Fruit fly (Drosophila melanogaster) whole organism, embryonic: ENCODE measurements around the gene CG15283.

Source experiments
- Blimp-1 ChIP-seq: fragments of 200-800 bp; sonication (Bioruptor generic); optimal IDR thresholded peaks from 3 replicates; lab custom pipeline; 2018; ENCODE audit warnings: missing biosample characterization, missing genetic modification characterization, mild to moderate bottlenecking, moderate library complexity, missing genetic modification reagents
- CG10321 ChIP-seq: fragments of 200-800 bp; sonication (Bioruptor generic); IDR thresholded peaks from 2 replicates; pipeline ENCODE4 v1.3.6; 2022; ENCODE audit warnings: missing biosample characterization, missing genetic modification characterization
- CG11085 ChIP-seq: fragments of 200-800 bp; sonication (Bioruptor generic); IDR thresholded peaks from 2 replicates; pipeline ENCODE4 v1.3.6; 2022; ENCODE audit warnings: missing biosample characterization, missing genetic modification characterization
- CG16779 ChIP-seq: fragments of 200-800 bp; sonication (Bioruptor generic); IDR thresholded peaks from 2 replicates; pipeline ENCODE4 v1.3.6; 2022; ENCODE audit warnings: missing biosample characterization, missing genetic modification characterization
- CG17361 ChIP-seq: fragments of 200-800 bp; sonication (Bioruptor generic); IDR thresholded peaks from 3 replicates; pipeline ENCODE4 v1.3.6; 2022; ENCODE audit warnings: missing biosample characterization, missing genetic modification characterization
- CG17802 ChIP-seq: fragments of 200-800 bp; sonication (Bioruptor generic); optimal IDR thresholded peaks from 2 replicates; lab custom pipeline; 2018; ENCODE audit warnings: missing biosample characterization, mild to moderate bottlenecking, missing genetic modification characterization, moderate library complexity
- CG1832 ChIP-seq: fragments of 200-800 bp; sonication (Bioruptor generic); optimal IDR thresholded peaks from 2 replicates; lab custom pipeline; 2017; ENCODE audit warnings: missing biosample characterization, mild to moderate bottlenecking, missing genetic modification characterization, inconsistent platforms
- CG2889 ChIP-seq: fragments of 200-800 bp; sonication (Bioruptor generic); IDR thresholded peaks from 3 replicates; pipeline ENCODE4 v1.3.6; 2022; ENCODE audit warnings: missing biosample characterization, missing genetic modification characterization
- CG3838 ChIP-seq: fragments of 200-800 bp; sonication (Bioruptor generic); optimal IDR thresholded peaks from 3 replicates; lab custom pipeline; 2016; ENCODE audit warnings: missing biosample characterization, missing genetic modification characterization
- CG4707 ChIP-seq: fragments of 200-800 bp; sonication (Bioruptor generic); optimal IDR thresholded peaks from 2 replicates; lab custom pipeline; 2018; ENCODE audit warnings: missing biosample characterization, mild to moderate bottlenecking, missing genetic modification characterization, moderate library complexity
- CG7928 ChIP-seq: fragments of 200-800 bp; sonication (Bioruptor generic); optimal IDR thresholded peaks from 2 replicates; lab custom pipeline; 2017; ENCODE audit warnings: missing biosample characterization, mild to moderate bottlenecking, missing genetic modification characterization
- CG8089 ChIP-seq: fragments of 200-800 bp; sonication (Bioruptor generic); optimal IDR thresholded peaks from 3 replicates; lab custom pipeline; 2016; ENCODE audit warnings: missing biosample characterization, missing genetic modification characterization
- CG8290 ChIP-seq, 3 experiments: fragments of 200-800 bp; sonication (Bioruptor generic); optimal IDR thresholded peaks; 2 replicates each; lab custom pipeline; 2016 to 2019; ENCODE audit warnings: missing biosample characterization in 3 of 3, missing genetic modification characterization in 3 of 3, mild to moderate bottlenecking in 2 of 3, moderate library complexity in 1 of 3
- CG9609 ChIP-seq: fragments of 200-800 bp; sonication (Bioruptor generic); optimal IDR thresholded peaks from 3 replicates; lab custom pipeline; 2016; ENCODE audit warnings: missing biosample characterization, missing genetic modification characterization
- D19B ChIP-seq: fragments of 200-800 bp; sonication (Bioruptor generic); optimal IDR thresholded peaks from 2 replicates; lab custom pipeline; 2017; ENCODE audit warnings: missing biosample characterization, mild to moderate bottlenecking, missing genetic modification characterization
- Dip2 ChIP-seq: fragments of 200-800 bp; sonication (Bioruptor generic); IDR thresholded peaks from 2 replicates; pipeline ENCODE4 v1.3.6; 2022; ENCODE audit warnings: missing biosample characterization, missing genetic modification characterization
- Gug ChIP-seq: fragments of 200-800 bp; sonication (Bioruptor generic); IDR thresholded peaks from 4 replicates; pipeline ENCODE4 v1.3.6; 2022; ENCODE audit warnings: missing biosample characterization, missing genetic modification characterization
- HLH3B ChIP-seq: fragments of 200-800 bp; sonication (Bioruptor generic); IDR thresholded peaks from 2 replicates; pipeline ENCODE4 v1.3.6; 2022; ENCODE audit warnings: missing biosample characterization, missing genetic modification characterization
- Hand ChIP-seq: fragments of 200-800 bp; sonication (Bioruptor generic); optimal IDR thresholded peaks from 2 replicates; lab custom pipeline; 2017; ENCODE audit warnings: mild to moderate bottlenecking, missing biosample characterization, missing genetic modification reagents, missing genetic modification characterization
- Hr78 ChIP-seq, 2 experiments: fragments of 200-800 bp in 1 of 2; fragments of >200 bp in 1 of 2; sonication (Bioruptor generic) in 1 of 2; optimal IDR thresholded peaks; 2 replicates each; lab custom pipeline; 2017 to 2019; ENCODE audit warnings: missing biosample characterization in 2 of 2, missing genetic modification characterization in 2 of 2, mild to moderate bottlenecking in 1 of 2, moderate library complexity in 1 of 2
- Lim3 ChIP-seq: fragments of 200-800 bp; sonication (Bioruptor generic); IDR thresholded peaks from 2 replicates; pipeline ENCODE4 v1.3.6; 2022; ENCODE audit warnings: missing biosample characterization, missing genetic modification characterization
- Med ChIP-seq: fragments of 200-800 bp; sonication (Bioruptor generic); peaks from one replicate; lab custom pipeline; 2016; ENCODE audit warnings: missing biosample characterization, missing genetic modification characterization, mild to moderate bottlenecking, inconsistent platforms, moderate library complexity
- Mes4 ChIP-seq: fragments of 200-800 bp; sonication (Bioruptor generic); optimal IDR thresholded peaks from 2 replicates; lab custom pipeline; 2016; ENCODE audit warnings: missing biosample characterization, missing genetic modification characterization
- Nf-YB ChIP-seq: fragments of 200-800 bp; sonication (Bioruptor generic); optimal IDR thresholded peaks from 3 replicates; lab custom pipeline; 2019; ENCODE audit warnings: missing biosample characterization, mild to moderate bottlenecking, missing genetic modification characterization, moderate library complexity
- Pdp1 ChIP-seq, 2 experiments: fragments of 200-800 bp; sonication (Bioruptor generic); optimal IDR thresholded peaks; 3 replicates each; lab custom pipeline; 2016; ENCODE audit warnings: missing biosample characterization in 2 of 2, missing genetic modification characterization in 2 of 2, mild to moderate bottlenecking in 1 of 2, moderate library complexity in 1 of 2
- Trl ChIP-seq, 3 experiments: fragments of >200 bp in 2 of 3; fragments of 200-800 bp in 1 of 3; sonication (Bioruptor generic) in 1 of 3; optimal IDR thresholded peaks; 2 replicates in 1 of 3; 3 replicates in 2 of 3; lab custom pipeline; 2016 to 2017; ENCODE audit warnings: missing biosample characterization in 1 of 3, missing genetic modification characterization in 1 of 3
- Xrp1 ChIP-seq: fragments of 200-800 bp; sonication (Bioruptor generic); IDR thresholded peaks from 2 replicates; pipeline ENCODE4 v1.3.6; 2022; ENCODE audit warnings: missing biosample characterization, missing genetic modification characterization
- ap ChIP-seq: fragments of 200-800 bp; sonication (Bioruptor generic); IDR thresholded peaks from 2 replicates; pipeline ENCODE4 v1.3.6; 2022; ENCODE audit warnings: missing biosample characterization, missing genetic modification characterization
- ase ChIP-seq: fragments of 200-800 bp; sonication (Bioruptor generic); IDR thresholded peaks from 3 replicates; pipeline ENCODE4 v1.3.6; 2022; ENCODE audit warnings: missing biosample characterization, missing genetic modification characterization
- btn ChIP-seq: fragments of 200-800 bp; sonication (Bioruptor generic); optimal IDR thresholded peaks from 2 replicates; lab custom pipeline; 2016; ENCODE audit warnings: missing biosample characterization, missing genetic modification characterization
- corto ChIP-seq: fragments of 200-800 bp; sonication (Bioruptor generic); optimal IDR thresholded peaks from 2 replicates; lab custom pipeline; 2016; ENCODE audit warnings: missing biosample characterization, mild to moderate bottlenecking, missing genetic modification characterization, moderate library complexity
- da ChIP-seq: fragments of 200-800 bp; sonication (Bioruptor generic); optimal IDR thresholded peaks from 2 replicates; lab custom pipeline; 2016; ENCODE audit warnings: missing biosample characterization, missing genetic modification characterization
- dysf ChIP-seq: fragments of 200-800 bp; sonication (Bioruptor generic); IDR thresholded peaks from 3 replicates; pipeline ENCODE4 v1.3.6; 2022; ENCODE audit warnings: missing biosample characterization, missing genetic modification characterization
- exex ChIP-seq: fragments of 200-800 bp; sonication (Bioruptor generic); optimal IDR thresholded peaks from 4 replicates; lab custom pipeline; 2018; ENCODE audit warnings: missing biosample characterization, mild to moderate bottlenecking, missing genetic modification characterization, moderate library complexity
- gfzf ChIP-seq: fragments of 200-800 bp; sonication (Bioruptor generic); optimal IDR thresholded peaks from 2 replicates; lab custom pipeline; 2016; ENCODE audit warnings: missing biosample characterization, mild to moderate bottlenecking, missing genetic modification characterization, moderate library complexity
- grn ChIP-seq: fragments of 200-800 bp; sonication (Bioruptor generic); optimal IDR thresholded peaks from 3 replicates; lab custom pipeline; 2017; ENCODE audit warnings: missing biosample characterization, missing genetic modification characterization
- hth ChIP-seq: fragments of >200 bp; optimal IDR thresholded peaks from 2 replicates; lab custom pipeline; 2017; ENCODE audit warnings: inconsistent platforms
- kni ChIP-seq: fragments of 200-800 bp; sonication (Bioruptor generic); optimal IDR thresholded peaks from 3 replicates; lab custom pipeline; 2017; ENCODE audit warnings: mild to moderate bottlenecking, missing biosample characterization, missing genetic modification reagents, missing genetic modification characterization
- lmd ChIP-seq: fragments of 200-800 bp; sonication (Bioruptor generic); IDR thresholded peaks from 2 replicates; pipeline ENCODE4 v1.3.6; 2022; ENCODE audit warnings: missing biosample characterization, missing genetic modification characterization
- mirr ChIP-seq: fragments of 200-800 bp; sonication (Bioruptor generic); optimal IDR thresholded peaks from 3 replicates; lab custom pipeline; 2018; ENCODE audit warnings: missing biosample characterization, mild to moderate bottlenecking, missing genetic modification characterization
- oc ChIP-seq: fragments of 200-800 bp; sonication (Bioruptor generic); optimal IDR thresholded peaks from 2 replicates; lab custom pipeline; 2018; ENCODE audit warnings: missing biosample characterization, mild to moderate bottlenecking, missing genetic modification characterization, moderate library complexity
- pan ChIP-seq, 4 experiments: fragments of >200 bp in 3 of 4; fragments of 200-800 bp in 1 of 4; sonication (Bioruptor generic) in 1 of 4; optimal IDR thresholded peaks in 3 of 4; IDR thresholded peaks in 1 of 4; 2 replicates each; pipeline versions ENCODE4 v1.3.6 to Lab custom; 2017 to 2022; ENCODE audit warnings: missing biosample characterization in 2 of 4, missing genetic modification characterization in 2 of 4, mixed read lengths in 1 of 4
- phol ChIP-seq: fragments of 200-800 bp; sonication (Bioruptor generic); optimal IDR thresholded peaks from 3 replicates; lab custom pipeline; 2018; ENCODE audit warnings: missing biosample characterization, mild to moderate bottlenecking, missing genetic modification characterization, moderate library complexity
- row ChIP-seq: fragments of 200-800 bp; sonication (Bioruptor generic); IDR thresholded peaks from 3 replicates; pipeline ENCODE4 v1.3.6; 2022; ENCODE audit warnings: missing biosample characterization, missing genetic modification characterization
- sens ChIP-seq: fragments of 200-800 bp; sonication (Bioruptor generic); peaks from one replicate; lab custom pipeline; 2016; ENCODE audit warnings: missing biosample characterization, missing genetic modification characterization
- tio ChIP-seq: fragments of 200-800 bp; sonication (Bioruptor generic); optimal IDR thresholded peaks from 2 replicates; lab custom pipeline; 2017; ENCODE audit warnings: missing biosample characterization, missing genetic modification characterization, inconsistent platforms

CG15283 gene

DNA sequence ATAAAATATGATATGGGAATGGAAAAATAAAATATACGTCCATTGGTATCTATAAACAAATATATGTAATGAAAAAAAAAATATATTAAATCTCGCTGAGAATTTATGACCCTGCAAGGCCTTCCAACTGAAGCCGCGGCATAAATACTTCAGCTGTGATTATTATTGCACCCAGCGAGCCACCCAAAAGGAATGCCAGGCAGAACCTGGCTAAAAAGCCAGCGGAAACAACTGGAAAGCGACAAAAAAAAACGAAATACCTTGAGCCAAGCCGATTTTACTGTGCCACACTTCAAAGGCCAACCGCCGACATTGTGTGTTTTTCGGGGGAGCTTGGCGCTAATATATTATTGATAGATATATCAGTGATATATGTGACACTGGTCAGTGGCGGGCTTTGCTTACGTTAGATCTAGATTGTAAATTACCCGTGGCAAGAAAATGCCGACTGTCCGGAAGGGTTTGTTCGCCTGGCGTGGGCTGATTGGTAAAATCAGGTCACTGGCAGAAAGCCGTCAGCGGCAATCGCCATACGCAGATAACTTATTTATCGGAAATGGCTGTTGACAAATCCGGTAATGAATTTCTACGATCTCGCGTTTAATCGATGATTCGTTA is 47.8 kb upstream of the CG15283 start (continued):
- TF ChIP-seq pan (optimal IDR thresholded peaks at IDR 0.05; lab: Kevin White, UChicago) (no peak), pan (GFP tag; optimal IDR thresholded peaks at IDR 0.05 in 1 of 2, IDR thresholded peaks at IDR 0.05 in 1 of 2) (peak in 1 of 2 experiments; percentile 45), Hand (GFP tag; lab: Kevin White, UChicago) (no peak), D19B (GFP tag; lab: Kevin White, UChicago) (no peak), CG17802 (tag; lab: Kevin White, UChicago) (no peak), mirr (peak; percentile 85), grn (GFP tag; lab: Kevin White, UChicago) (peak; percentile 84), tio (GFP tag; lab: Kevin White, UChicago) (no peak), Dip2 (GFP tag; lab: Robert Waterston, UW) (no peak), exex (peak; percentile 76)

DNA sequence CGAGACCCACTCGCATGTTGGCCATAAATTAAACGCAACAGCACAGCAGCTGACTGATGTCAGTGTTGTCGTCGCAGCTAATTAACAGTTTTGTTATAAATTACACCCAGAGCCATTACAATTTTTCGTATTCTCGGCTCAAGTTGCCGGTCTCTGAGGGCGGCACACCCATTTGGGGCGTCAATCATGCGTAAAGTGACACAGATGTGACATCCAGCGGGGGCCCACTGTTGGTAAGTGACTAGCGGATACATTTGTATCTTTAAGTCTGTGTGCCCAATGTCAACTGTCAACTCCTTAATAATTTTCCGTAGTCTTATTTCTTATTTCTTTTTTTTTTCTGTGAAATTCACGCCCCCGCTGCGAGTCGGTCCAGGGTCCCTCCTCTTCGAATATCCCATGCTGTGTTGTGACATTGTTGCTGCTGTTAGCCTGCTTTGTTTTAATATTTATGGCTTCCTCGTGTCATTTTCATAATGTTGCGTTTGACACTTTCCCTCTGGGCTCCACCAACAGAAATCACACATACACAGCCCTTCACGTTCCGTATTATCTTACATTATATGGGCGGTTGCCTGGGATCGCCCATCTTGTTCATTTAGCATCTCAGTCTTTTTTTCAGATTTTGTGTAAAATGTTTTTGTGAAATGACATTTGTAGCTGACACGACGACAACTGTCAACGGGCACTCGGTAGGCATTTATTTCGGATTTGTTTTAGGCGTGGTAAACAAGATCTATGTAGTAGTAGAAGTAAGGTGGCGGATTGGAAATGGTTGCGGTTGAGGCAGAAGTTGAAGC is 46.9 kb upstream of the CG15283 start:
- TF ChIP-seq btn (GFP tag; lab: Kevin White, UChicago): no peak
- TF ChIP-seq oc: peak; percentile 43
- no peak for TF ChIP-seq Xrp1 (GFP tag; lab: Robert Waterston, UW)
- TF ChIP-seq CG8290 (GFP tag; optimal IDR thresholded peaks at IDR 0.05; lab: Kevin White, UChicago): no peak
- peak in 1 of 2 experiments; percentile 30 for TF ChIP-seq CG8290 (tag; optimal IDR thresholded peaks at IDR 0.05; lab: Kevin White, UChicago)
- no peak for TF ChIP-seq CG1832 (GFP tag; lab: Kevin White, UChicago)
- TF ChIP-seq CG4707 (GFP tag; lab: Kevin White, UChicago): no peak
- peak in 1 of 2 experiments; percentile 37 for TF ChIP-seq Pdp1 (GFP tag; optimal IDR thresholded peaks at IDR 0.05; lab: Kevin White, UChicago)
- TF ChIP-seq Nf-YB (GFP tag; lab: Kevin White, UChicago): no peak
- TF ChIP-seq CG2889 (GFP tag; lab: Robert Waterston, UW): no peak
- no peak for TF ChIP-seq gfzf
- TF ChIP-seq Trl (optimal IDR thresholded peaks at IDR 0.05; lab: Kevin White, UChicago): no peak
- no peak for TF ChIP-seq Trl (GFP tag; optimal IDR thresholded peaks at IDR 0.05; lab: Kevin White, UChicago)
- no peak for TF ChIP-seq phol (tag; lab: Kevin White, UChicago)
- no peak for TF ChIP-seq ase
- peak; percentile 81 for TF ChIP-seq hth (lab: Kevin White, UChicago)
- no peak for TF ChIP-seq Lim3 (GFP tag; lab: Robert Waterston, UW)
- peak; percentile 30 for TF ChIP-seq CG3838 (GFP tag; lab: Kevin White, UChicago)
- peak; percentile 46 for TF ChIP-seq Med (GFP tag; lab: Kevin White, UChicago)
- no peak for TF ChIP-seq CG17361
- 0 out of 2 replicates have a peak, but pooled peaks have one; percentile 22 for TF ChIP-seq ap (GFP tag; lab: Robert Waterston, UW)
- no peak for TF ChIP-seq CG9609 (GFP tag; lab: Kevin White, UChicago)
- peak; percentile 7 for TF ChIP-seq da (GFP tag; lab: Kevin White, UChicago)
- no peak for TF ChIP-seq CG10321 (GFP tag; lab: Robert Waterston, UW)
- TF ChIP-seq Blimp-1 (GFP tag; lab: Kevin White, UChicago): peak; percentile 45
- no peak for TF ChIP-seq Mes4
- peak; percentile 33 for TF ChIP-seq kni (GFP tag; lab: Kevin White, UChicago)
- TF ChIP-seq CG8089 (GFP tag; lab: Kevin White, UChicago): no peak
- TF ChIP-seq sens (GFP tag; lab: Kevin White, UChicago): peak; percentile 78
- no peak for TF ChIP-seq lmd (GFP tag; lab: Robert Waterston, UW)
- no peak for TF ChIP-seq CG16779 (GFP tag; lab: Robert Waterston, UW)
- no peak for TF ChIP-seq corto
- no peak for TF ChIP-seq CG7928 (GFP tag; lab: Kevin White, UChicago)
- TF ChIP-seq Hr78 (GFP tag; optimal IDR thresholded peaks at IDR 0.05; lab: Kevin White, UChicago): no peak
- 0 out of 2 replicates have a peak, but pooled peaks have one; percentile 11 for TF ChIP-seq HLH3B (GFP tag; lab: Robert Waterston, UW)
- TF ChIP-seq Gug: 0 out of 4 replicates have a peak, but pooled peaks have one; percentile 5
- no peak for TF ChIP-seq dysf (GFP tag; lab: Robert Waterston, UW)
- no peak for TF ChIP-seq CG11085 (GFP tag; lab: Robert Waterston, UW)
- 0 out of 3 replicates have a peak, but pooled peaks have one; percentile 23 for TF ChIP-seq row (GFP tag; lab: Robert Waterston, UW)
